Fruit fly (Drosophila melanogaster) whole organism: Measurements from ENCODE around the gene Obp22a.

Experiments used
- CG8478 ChIP-seq: fragments of >200 bp; optimal IDR thresholded peaks from 2 replicates; lab custom pipeline; 2018; ENCODE audit warnings: inconsistent platforms
- psq ChIP-seq: fragments of >200 bp; optimal IDR thresholded peaks from 2 replicates; lab custom pipeline; 2017

DNA sequence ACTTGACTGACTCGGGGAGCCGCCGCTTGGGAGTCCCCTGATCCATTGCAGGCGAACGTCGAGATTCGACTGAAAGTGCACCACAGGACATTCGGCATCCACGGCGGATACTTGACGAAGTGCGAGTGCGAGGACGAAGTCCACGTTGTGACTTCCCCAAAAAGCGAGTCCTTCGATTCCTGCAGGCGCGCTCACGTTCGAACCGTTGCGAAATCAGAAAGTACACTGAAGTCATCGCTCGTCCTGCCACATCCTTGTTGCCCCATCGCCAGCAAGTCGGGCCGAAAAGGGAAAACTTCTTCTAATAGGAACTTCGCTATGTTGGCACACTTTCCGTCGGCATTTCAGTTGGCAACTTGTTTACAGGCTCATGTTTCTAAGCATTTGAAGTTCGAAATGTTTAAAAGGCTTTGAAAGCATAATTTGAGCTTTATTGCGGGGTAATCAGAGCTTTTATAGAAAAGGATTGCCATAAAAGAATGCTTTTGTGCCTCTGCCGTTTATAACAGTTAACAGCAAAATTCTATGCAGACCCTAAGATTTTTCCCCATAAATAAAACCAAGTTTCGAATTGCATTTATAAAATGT is 14.2 kb upstream of the Obp22a start, which contains the start of gene CG33543:
- no peak for TF ChIP-seq CG8478 (lab: Kevin White, UChicago)
- TF ChIP-seq psq (lab: Kevin White, UChicago): no peak
